Worm (Caenorhabditis elegans) whole organism, mixed stage, embryonic: ENCODE results near the gene F10G2.2.

Experiments used
- bed-3 ChIP-seq: fragments of 200-800 bp; sonication (Bioruptor generic); optimal IDR thresholded peaks from 3 replicates; lab custom pipeline; 2018; ENCODE audit warnings: mild to moderate bottlenecking, missing genetic modification characterization, moderate library complexity, missing compliant biosample characterization
- blmp-1 ChIP-seq: fragments of 150-350 bp; optimal IDR thresholded peaks from 2 replicates; lab custom pipeline; 2014; ENCODE audit warnings: missing biosample characterization, missing genetic modification characterization
- lin-13 ChIP-seq: fragments of 150-350 bp; optimal IDR thresholded peaks from 2 replicates; lab custom pipeline; 2014; ENCODE audit warnings: missing biosample characterization, missing genetic modification characterization
- lsy-2 ChIP-seq: fragments of 150-350 bp; optimal IDR thresholded peaks from 2 replicates; lab custom pipeline; 2014; ENCODE audit warnings: missing biosample characterization, missing genetic modification characterization
- mab-5 ChIP-seq: fragments of 150-350 bp; optimal IDR thresholded peaks from 2 replicates; lab custom pipeline; 2014; ENCODE audit warnings: missing biosample characterization, missing genetic modification characterization
- nhr-237 ChIP-seq: fragments of 150-350 bp; optimal IDR thresholded peaks from 2 replicates; lab custom pipeline; 2014; ENCODE audit warnings: missing biosample characterization, missing genetic modification characterization
- nhr-76 ChIP-seq: sonication (generic microtip); optimal IDR thresholded peaks from 2 replicates; lab custom pipeline; 2017; ENCODE audit warnings: missing biosample characterization, missing genetic modification characterization
- pha-4 ChIP-seq: fragments of 150-350 bp; optimal IDR thresholded peaks from 2 replicates; lab custom pipeline; 2018; ENCODE audit warnings: missing biosample characterization, missing genetic modification reagents, missing genetic modification characterization
- snpc-4 ChIP-seq: fragments of 150-350 bp; optimal IDR thresholded peaks from 2 replicates; lab custom pipeline; 2014; ENCODE audit warnings: missing biosample characterization, missing genetic modification characterization
- unc-39 ChIP-seq: fragments of 150-350 bp; optimal IDR thresholded peaks from 2 replicates; lab custom pipeline; 2014; ENCODE audit warnings: missing biosample characterization, missing genetic modification characterization
- unc-62 ChIP-seq: fragments of 150-350 bp; optimal IDR thresholded peaks from 2 replicates; lab custom pipeline; 2014; ENCODE audit warnings: missing biosample characterization, missing genetic modification reagents, missing genetic modification characterization
- ztf-11 ChIP-seq: fragments of 150-350 bp; optimal IDR thresholded peaks from 2 replicates; lab custom pipeline; 2014; ENCODE audit warnings: missing biosample characterization, missing genetic modification characterization

ce11 chrV:7326928-7327327 is 4.0 kb upstream of the F10G2.2 start, which contains the start of gene F10G2.4:
- TF ChIP-seq ztf-11 (no peak), lsy-2 (no peak), nhr-76 (tag; lab: Kevin White, UChicago) (no peak), bed-3 (GFP tag; lab: Kevin White, UChicago) (no peak), snpc-4 (tag; lab: Kevin White, UChicago) (no peak), lin-13 (tag; lab: Kevin White, UChicago) (no peak), mab-5 (tag; lab: Kevin White, UChicago) (no peak), nhr-237 (tag; lab: Kevin White, UChicago) (no peak), pha-4 (no peak), unc-39 (tag; lab: Kevin White, UChicago) (no peak), unc-62 (no peak), blmp-1 (no peak)
